Worm (Caenorhabditis elegans): ENCODE results near the gene srx-20.

- no peak for TF ChIP-seq lsy-2 (tag; optimal IDR thresholded peaks at IDR 0.05)
- no peak for TF ChIP-seq unc-62 (GFP tag; optimal IDR thresholded peaks at IDR 0.05)
- no peak for TF ChIP-seq ztf-11 (tag; optimal IDR thresholded peaks at IDR 0.05)
- no peak for TF ChIP-seq snpc-4 (tag; optimal IDR thresholded peaks at IDR 0.05)
- no peak for TF ChIP-seq mep-1 (tag; optimal IDR thresholded peaks at IDR 0.05)
- TF ChIP-seq nhr-76 (tag; optimal IDR thresholded peaks at IDR 0.05) = no peak
Observed at ce11 chrIV:6904606-6905005, 36.7 kb downstream of the srx-20 start.

All from whole organism, mixed stage, embryonic.